Worm (Caenorhabditis elegans) whole organism, L4 larva: ENCODE measurements around the gene let-754.
A peak's percentile ranks its signal among the peaks of the same experiment; 100 is the strongest.

ENCODE experiments used
- F10B5.3 ChIP-seq: sonication (generic microtip); optimal IDR thresholded peaks from 2 replicates; lab custom pipeline; 2016; ENCODE audit warnings: mild to moderate bottlenecking, missing genetic modification characterization, missing compliant biosample characterization
- F26F4.8 ChIP-seq: fragments of 200-800 bp; sonication (Bioruptor generic); conservative IDR thresholded peaks from 2 replicates; pipeline ENCODE4 v1.3.6; 2022; ENCODE audit warnings: missing genetic modification characterization, missing compliant biosample characterization
- T20F7.1 ChIP-seq: fragments of 200-800 bp; sonication (Bioruptor generic); optimal IDR thresholded peaks from 2 replicates; lab custom pipeline; 2018; ENCODE audit warnings: mild to moderate bottlenecking, missing genetic modification characterization, missing compliant biosample characterization
- T26A8.4 ChIP-seq: fragments of 200-800 bp; sonication (Bioruptor generic); IDR thresholded peaks from 2 replicates; pipeline ENCODE4 v1.3.6; 2022; ENCODE audit warnings: missing genetic modification characterization, missing compliant biosample characterization
- Y75B8A.6 ChIP-seq: fragments of 200-800 bp; sonication (Bioruptor generic); IDR thresholded peaks from 2 replicates; pipeline ENCODE4 v1.3.6; 2022; ENCODE audit warnings: missing genetic modification reagents, missing genetic modification characterization, missing compliant biosample characterization
- ZK337.2 ChIP-seq: fragments of 200-800 bp; sonication (Bioruptor generic); IDR thresholded peaks from 2 replicates; pipeline ENCODE4 v1.3.6; 2022; ENCODE audit warnings: missing genetic modification reagents, missing genetic modification characterization, missing compliant biosample characterization
- aly-2 ChIP-seq: sonication (generic microtip); optimal IDR thresholded peaks from 2 replicates; lab custom pipeline; 2018; ENCODE audit warnings: missing biosample characterization, missing genetic modification characterization
- attf-4 ChIP-seq: sonication (generic microtip); optimal IDR thresholded peaks from 3 replicates; lab custom pipeline; 2017; ENCODE audit warnings: missing biosample characterization, missing genetic modification characterization
- ceh-20 ChIP-seq: fragments of 200-800 bp; sonication (Bioruptor generic); IDR thresholded peaks from 2 replicates; pipeline ENCODE4 v1.3.6; 2022; ENCODE audit warnings: missing genetic modification reagents, missing genetic modification characterization, missing compliant biosample characterization
- ceh-44 ChIP-seq: fragments of 200-800 bp; sonication (Bioruptor generic); IDR thresholded peaks from 2 replicates; pipeline ENCODE4 v1.3.6; 2022; ENCODE audit warnings: missing genetic modification reagents, missing genetic modification characterization, missing compliant biosample characterization
- ceh-62 ChIP-seq: sonication (generic microtip); optimal IDR thresholded peaks from 2 replicates; lab custom pipeline; 2017; ENCODE audit warnings: missing biosample characterization, missing genetic modification characterization
- ceh-82 ChIP-seq: sonication (generic microtip); optimal IDR thresholded peaks from 2 replicates; lab custom pipeline; 2017; ENCODE audit warnings: missing biosample characterization, missing genetic modification characterization
- ces-1 ChIP-seq: fragments of 150-350 bp; sonication (generic microtip); optimal IDR thresholded peaks from 4 replicates; lab custom pipeline; 2014; ENCODE audit warnings: missing biosample characterization, missing genetic modification reagents, missing genetic modification characterization
- cey-2 ChIP-seq: sonication (generic microtip); optimal IDR thresholded peaks from 3 replicates; lab custom pipeline; 2017; ENCODE audit warnings: missing genetic modification characterization, mild to moderate bottlenecking, missing compliant biosample characterization, antibody characterized with exemption, borderline replicate concordance; ENCODE audit not compliant: insufficient read depth
- dmd-6 ChIP-seq: fragments of 200-800 bp; sonication (Bioruptor generic); IDR thresholded peaks from 2 replicates; pipeline ENCODE4 v1.3.6; 2022; ENCODE audit warnings: missing genetic modification reagents, missing genetic modification characterization, missing compliant biosample characterization
- dpl-1 ChIP-seq: fragments of 150-350 bp; optimal IDR thresholded peaks from 2 replicates; lab custom pipeline; 2014; ENCODE audit warnings: missing biosample characterization, missing genetic modification reagents, missing genetic modification characterization
- dve-1 ChIP-seq: sonication (generic microtip); optimal IDR thresholded peaks from 2 replicates; lab custom pipeline; 2017; ENCODE audit warnings: antibody characterized with exemption, mild to moderate bottlenecking, missing genetic modification characterization, missing compliant biosample characterization; ENCODE audit not compliant: insufficient read depth
- fkh-10 ChIP-seq: fragments of 150-350 bp; optimal IDR thresholded peaks from 2 replicates; lab custom pipeline; 2014; ENCODE audit warnings: missing biosample characterization, missing genetic modification reagents, missing genetic modification characterization
- fos-1 ChIP-seq: fragments of 150-350 bp; optimal IDR thresholded peaks from 2 replicates; lab custom pipeline; 2014; ENCODE audit warnings: missing biosample characterization, missing genetic modification characterization
- hlh-11 ChIP-seq: fragments of 200-800 bp; sonication (Bioruptor generic); optimal IDR thresholded peaks from 2 replicates; lab custom pipeline; 2018; ENCODE audit warnings: mild to moderate bottlenecking, missing genetic modification characterization, missing compliant biosample characterization
- hlh-30 ChIP-seq: sonication (generic microtip); optimal IDR thresholded peaks from 2 replicates; lab custom pipeline; 2017; ENCODE audit warnings: antibody characterized with exemption, mild to moderate bottlenecking, missing genetic modification characterization, missing compliant biosample characterization; ENCODE audit not compliant: insufficient read depth
- hmg-1.1 ChIP-seq: fragments of 200-800 bp; sonication (Bioruptor generic); IDR thresholded peaks from 2 replicates; pipeline ENCODE4 v1.3.6; 2022; ENCODE audit warnings: missing genetic modification reagents, missing genetic modification characterization, missing compliant biosample characterization
- lin-1 ChIP-seq: fragments of 200-800 bp; sonication (Bioruptor generic); IDR thresholded peaks from 2 replicates; pipeline ENCODE4 v1.3.6; 2022; ENCODE audit warnings: missing genetic modification reagents, missing genetic modification characterization, missing compliant biosample characterization
- lin-13 ChIP-seq: fragments of 150-350 bp; optimal IDR thresholded peaks from 2 replicates; lab custom pipeline; 2014; ENCODE audit warnings: missing biosample characterization, missing genetic modification reagents, missing genetic modification characterization
- madf-9 ChIP-seq: fragments of 200-800 bp; sonication (Bioruptor generic); conservative IDR thresholded peaks from 2 replicates; pipeline ENCODE4 v1.3.6; 2022; ENCODE audit warnings: missing genetic modification reagents, missing genetic modification characterization, missing compliant biosample characterization
- mdl-1 ChIP-seq, 2 experiments: fragments of 150-350 bp in 1 of 2; sonication (generic microtip) in 1 of 2; optimal IDR thresholded peaks; 2 replicates each; lab custom pipeline; 2014 to 2017; ENCODE audit warnings: missing biosample characterization in 2 of 2, missing genetic modification characterization in 2 of 2
- mdt-29 ChIP-seq: fragments of 200-800 bp; sonication (Bioruptor generic); IDR thresholded peaks from 2 replicates; pipeline ENCODE4 v1.3.6; 2022; ENCODE audit warnings: missing genetic modification reagents, missing genetic modification characterization, missing compliant biosample characterization
- mep-1 ChIP-seq: fragments of 150-350 bp; sonication (generic microtip); optimal IDR thresholded peaks from 3 replicates; lab custom pipeline; 2014; ENCODE audit warnings: missing biosample characterization, missing genetic modification characterization
- mxl-3 ChIP-seq: fragments of 200-800 bp; sonication (Bioruptor generic); optimal IDR thresholded peaks from 2 replicates; lab custom pipeline; 2018; ENCODE audit warnings: mild to moderate bottlenecking, missing genetic modification characterization, missing compliant biosample characterization
- nhr-102 ChIP-seq: sonication (generic microtip); optimal IDR thresholded peaks from 2 replicates; lab custom pipeline; 2016; ENCODE audit warnings: mild to moderate bottlenecking, missing genetic modification characterization, moderate library complexity, missing compliant biosample characterization
- nhr-11 ChIP-seq: fragments of 150-350 bp; optimal IDR thresholded peaks from 2 replicates; lab custom pipeline; 2014; ENCODE audit warnings: missing biosample characterization, missing genetic modification characterization
- nhr-111 ChIP-seq: fragments of 200-800 bp; sonication (Bioruptor generic); optimal IDR thresholded peaks from 2 replicates; lab custom pipeline; 2018; ENCODE audit warnings: mild to moderate bottlenecking, missing genetic modification characterization, missing compliant biosample characterization
- nhr-25 ChIP-seq: sonication (generic microtip); optimal IDR thresholded peaks from 2 replicates; lab custom pipeline; 2017; ENCODE audit warnings: missing genetic modification characterization, mild to moderate bottlenecking, missing compliant biosample characterization, antibody characterized with exemption, moderate library complexity, borderline replicate concordance; ENCODE audit not compliant: insufficient read depth
- nhr-28 ChIP-seq: fragments of 150-350 bp; optimal IDR thresholded peaks from 2 replicates; lab custom pipeline; 2014; ENCODE audit warnings: missing biosample characterization, missing genetic modification characterization
- nhr-42 ChIP-seq: fragments of 200-800 bp; sonication (Bioruptor generic); IDR thresholded peaks from 2 replicates; pipeline ENCODE4 v1.3.6; 2022; ENCODE audit warnings: missing genetic modification characterization, missing compliant biosample characterization
- nhr-77 ChIP-seq: fragments of 150-350 bp; optimal IDR thresholded peaks from 2 replicates; lab custom pipeline; 2014; ENCODE audit warnings: missing biosample characterization, missing genetic modification characterization
- pha-4 ChIP-seq, 2 experiments: fragments of 150-350 bp in 1 of 2; fragments of 200-800 bp in 1 of 2; sonication (Bioruptor generic) in 1 of 2; IDR thresholded peaks in 1 of 2; optimal IDR thresholded peaks in 1 of 2; 2 replicates each; pipeline versions ENCODE4 v1.3.6 to Lab custom; 2014 to 2022; ENCODE audit warnings: missing genetic modification characterization in 2 of 2, missing genetic modification reagents in 2 of 2, missing biosample characterization in 1 of 2, missing compliant biosample characterization in 1 of 2
- php-3 ChIP-seq: fragments of 200-800 bp; sonication (Bioruptor generic); IDR thresholded peaks from 2 replicates; pipeline ENCODE4 v1.3.6; 2022; ENCODE audit warnings: missing genetic modification reagents, missing genetic modification characterization, missing compliant biosample characterization
- saeg-2 ChIP-seq: fragments of 200-800 bp; sonication (Bioruptor generic); IDR thresholded peaks from 2 replicates; pipeline ENCODE4 v1.3.6; 2022; ENCODE audit warnings: missing genetic modification reagents, missing genetic modification characterization, missing compliant biosample characterization
- set-16 ChIP-seq: fragments of 200-800 bp; sonication (Bioruptor generic); IDR thresholded peaks from 2 replicates; pipeline ENCODE4 v1.3.6; 2022; ENCODE audit warnings: missing genetic modification reagents, missing genetic modification characterization, missing compliant biosample characterization
- snpc-4 ChIP-seq: fragments of 150-350 bp; optimal IDR thresholded peaks from 2 replicates; lab custom pipeline; 2014; ENCODE audit warnings: missing biosample characterization, missing genetic modification characterization
- spr-3 ChIP-seq: fragments of 200-800 bp; sonication (Bioruptor generic); optimal IDR thresholded peaks from 2 replicates; lab custom pipeline; 2018; ENCODE audit warnings: mild to moderate bottlenecking, missing genetic modification characterization, missing compliant biosample characterization
- tra-1 ChIP-seq: fragments of 200-800 bp; sonication (Bioruptor generic); IDR thresholded peaks from 2 replicates; pipeline ENCODE4 v1.3.6; 2022; ENCODE audit warnings: missing genetic modification reagents, missing genetic modification characterization, missing compliant biosample characterization
- unc-39 ChIP-seq: sonication (generic microtip); optimal IDR thresholded peaks from 2 replicates; lab custom pipeline; 2017; ENCODE audit warnings: missing biosample characterization, missing genetic modification characterization
- vab-7 ChIP-seq: fragments of 200-800 bp; sonication (Bioruptor generic); IDR thresholded peaks from 2 replicates; pipeline ENCODE4 v1.3.6; 2022; ENCODE audit warnings: missing genetic modification reagents, missing genetic modification characterization, missing compliant biosample characterization
- zfp-3 ChIP-seq: fragments of 200-800 bp; sonication (Bioruptor generic); conservative IDR thresholded peaks from 2 replicates; pipeline ENCODE4 v1.3.6; 2022; ENCODE audit warnings: missing genetic modification reagents, missing genetic modification characterization, missing compliant biosample characterization
- zip-2 ChIP-seq: fragments of 150-350 bp; optimal IDR thresholded peaks from 2 replicates; lab custom pipeline; 2014; ENCODE audit warnings: missing biosample characterization, missing genetic modification characterization
- ztf-7 ChIP-seq: fragments of 150-350 bp; optimal IDR thresholded peaks from 2 replicates; lab custom pipeline; 2014; ENCODE audit warnings: missing biosample characterization, missing genetic modification characterization

Gene let-754

DNA sequence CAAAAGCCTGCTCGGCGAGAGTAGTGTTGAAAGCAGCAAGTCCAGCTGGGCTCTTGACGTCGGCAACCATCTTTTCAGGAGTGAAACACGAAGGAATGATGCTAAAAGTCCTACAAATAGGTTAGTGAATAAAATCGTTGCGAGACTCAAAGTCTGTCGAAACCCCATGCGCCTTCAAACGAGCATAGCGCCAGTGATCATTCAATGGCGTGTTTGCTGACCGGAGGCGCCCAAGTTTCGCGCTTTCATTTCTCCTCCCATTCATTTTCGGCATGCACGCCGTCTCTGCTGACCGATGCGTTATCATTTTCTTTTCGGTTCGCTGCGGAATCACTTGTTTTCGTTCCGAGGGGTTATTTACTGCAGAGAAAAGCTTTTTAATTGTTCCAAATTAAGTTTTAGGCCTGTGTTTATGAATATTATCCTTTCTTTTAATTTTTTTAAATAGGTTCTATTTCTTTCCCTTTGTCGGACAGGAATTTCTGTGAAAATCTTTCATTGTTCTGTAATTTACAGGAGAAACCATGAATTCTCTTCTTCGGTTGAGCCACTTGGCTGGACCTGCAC, 20.2 kb upstream of the let-754 start, which contains the start of the genes eef-1B.1 and aco-2:
eef-1B.1 (minus strand) TSS at position 186 of the 567 bp plus-strand sequence.
aco-2 (plus strand) TSS at position 517 of the 567 bp plus-strand sequence.
- TF ChIP-seq lin-1 (GFP tag; lab: Robert Waterston, UW), result peak; percentile 33; the same call in 1 of the 2 replicates
- TF ChIP-seq nhr-11 (tag; lab: Kevin White, UChicago), result peak; percentile 88
- peak; percentile 39 for TF ChIP-seq F10B5.3 (tag; lab: Kevin White, UChicago)
- TF ChIP-seq zip-2 (tag; lab: Kevin White, UChicago), result peak; percentile 12
- peak; percentile 86 for TF ChIP-seq dmd-6 (GFP tag; lab: Robert Waterston, UW)
- 0 out of 2 replicates have a peak, but pooled peaks have one; percentile 7 for TF ChIP-seq vab-7 (GFP tag; lab: Robert Waterston, UW)
- TF ChIP-seq attf-4 (tag; lab: Kevin White, UChicago), result no peak
- TF ChIP-seq aly-2 (tag; lab: Kevin White, UChicago), result no peak
- peak; percentile 73 for TF ChIP-seq nhr-25 (tag; lab: Kevin White, UChicago)
- peak; percentile 88 for TF ChIP-seq T20F7.1 (GFP tag; lab: Kevin White, UChicago)
- no peak; the same call in 1 of the 2 replicates for TF ChIP-seq set-16 (GFP tag; lab: Robert Waterston, UW)
- peak in 1 of 2 experiments; percentile 78 for TF ChIP-seq mdl-1 (tag; optimal IDR thresholded peaks at IDR 0.05; lab: Kevin White, UChicago)
- TF ChIP-seq cey-2 (tag; lab: Kevin White, UChicago), result no peak
- TF ChIP-seq ZK337.2 (GFP tag; lab: Robert Waterston, UW), result no peak
- peak; percentile 94 for TF ChIP-seq dve-1
- no peak for TF ChIP-seq spr-3 (GFP tag; lab: Kevin White, UChicago)
- TF ChIP-seq fos-1 (tag; lab: Kevin White, UChicago), result no peak
- TF ChIP-seq snpc-4 (tag; lab: Kevin White, UChicago), result no peak
- peak; percentile 92 for TF ChIP-seq mxl-3 (GFP tag; lab: Kevin White, UChicago)
- TF ChIP-seq hlh-11, result peak; percentile 95
- TF ChIP-seq saeg-2 (GFP tag; lab: Robert Waterston, UW), result 0 out of 2 replicates have a peak, but pooled peaks have one; percentile 49
- TF ChIP-seq ceh-44 (GFP tag; lab: Robert Waterston, UW), result no peak
- peak; percentile 93 for TF ChIP-seq mep-1
- TF ChIP-seq php-3, result peak; percentile 42; the same call in 1 of the 2 replicates
- no peak for TF ChIP-seq nhr-111 (GFP tag; lab: Kevin White, UChicago)
- peak; percentile 84 for TF ChIP-seq nhr-28
- no peak for TF ChIP-seq unc-39 (tag; lab: Kevin White, UChicago)
- no peak for TF ChIP-seq ces-1 (GFP tag; lab: Kevin White, UChicago)
- peak; percentile 90 for TF ChIP-seq nhr-77 (tag; lab: Kevin White, UChicago)
- TF ChIP-seq Y75B8A.6, result no peak
- TF ChIP-seq nhr-102 (tag; lab: Kevin White, UChicago), result peak; percentile 88
- TF ChIP-seq dpl-1, result peak; percentile 92
- TF ChIP-seq pha-4 (GFP tag; IDR thresholded peaks at IDR 0.05; lab: Robert Waterston, UW), result peak; percentile 64; the same call in 1 of the 2 replicates
- no peak for TF ChIP-seq pha-4 (tag; optimal IDR thresholded peaks at IDR 0.05; lab: Kevin White, UChicago)
- peak; percentile 22; the same call in 1 of the 2 replicates for TF ChIP-seq tra-1 (GFP tag; lab: Robert Waterston, UW)
- peak; percentile 90 for TF ChIP-seq nhr-42 (GFP tag; lab: Robert Waterston, UW)
- peak; percentile 78 for TF ChIP-seq ztf-7 (tag; lab: Kevin White, UChicago)
- TF ChIP-seq ceh-82 (tag; lab: Kevin White, UChicago), result no peak
- TF ChIP-seq ceh-62 (tag; lab: Kevin White, UChicago), result no peak
- peak; percentile 78 for TF ChIP-seq ceh-20
- peak; percentile 78; the same call in 1 of the 2 replicates for TF ChIP-seq madf-9 (GFP tag; lab: Robert Waterston, UW)
- no peak for TF ChIP-seq F26F4.8
- TF ChIP-seq T26A8.4 (GFP tag; lab: Robert Waterston, UW), result peak; percentile 91
- TF ChIP-seq hmg-1.1 (GFP tag; lab: Robert Waterston, UW), result peak; percentile 89
- peak; percentile 92 for TF ChIP-seq lin-13
- TF ChIP-seq zfp-3 (GFP tag; lab: Robert Waterston, UW), result peak; percentile 76
- TF ChIP-seq hlh-30 (tag; lab: Kevin White, UChicago), result peak; percentile 92
- 0 out of 2 replicates have a peak, but pooled peaks have one; percentile 39 for TF ChIP-seq mdt-29 (GFP tag; lab: Robert Waterston, UW)
- peak; percentile 53 for TF ChIP-seq fkh-10 (GFP tag; lab: Kevin White, UChicago)
